Fruit fly (Drosophila melanogaster): ENCODE data around the gene CG10958.
A peak's percentile ranks its signal among the peaks of the same experiment; 100 is the strongest.

The CG10958 gene

DNA sequence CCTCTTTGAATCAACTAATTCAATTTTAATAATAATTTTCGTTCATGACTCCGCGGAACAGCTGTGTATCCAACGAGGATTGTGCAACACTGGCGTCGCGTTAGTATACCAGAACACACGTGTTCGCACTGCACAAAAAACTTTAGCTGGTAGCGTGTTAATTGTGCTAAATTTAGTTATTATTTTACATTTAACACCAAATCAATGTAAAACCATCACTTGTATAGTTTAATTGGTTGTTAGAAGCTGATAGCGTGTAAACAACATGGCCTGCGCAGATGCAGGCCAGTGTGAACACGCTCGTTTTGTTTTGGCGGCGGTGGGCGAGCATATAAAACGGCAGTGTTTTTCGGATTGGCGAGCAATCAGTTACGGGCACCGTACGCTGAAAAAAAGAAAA lies 25.2 kb downstream of the CG10958 start, which contains the start of the genes Traf6 and GIIIspla2 (continued):
- TF ChIP-seq usp (GFP tag; optimal IDR thresholded peaks at IDR 0.05) (no peak), sv (GFP tag; optimal IDR thresholded peaks at IDR 0.05) (peak; percentile 54), tai (GFP tag; optimal IDR thresholded peaks at IDR 0.05) (no peak), CrebA (GFP tag; optimal IDR thresholded peaks at IDR 0.05; ENCODE audit: borderline replicate concordance) (no peak), Sp1 (GFP tag; optimal IDR thresholded peaks at IDR 0.05) (peak; percentile 79), fru (GFP tag; optimal IDR thresholded peaks at IDR 0.05) (peak; percentile 80), Dif (GFP tag; optimal IDR thresholded peaks at IDR 0.05; ENCODE audit: partially characterized antibody) (no peak), Hr83 (GFP tag; optimal IDR thresholded peaks at IDR 0.05; ENCODE audit: poor library complexity, severe bottlenecking) (peak; percentile 27), dsf (GFP tag; optimal IDR thresholded peaks at IDR 0.05; ENCODE audit: borderline replicate concordance) (no peak), pan (optimal IDR thresholded peaks at IDR 0.05) (no peak), brk (GFP tag; optimal IDR thresholded peaks at IDR 0.05) (no peak), psq (GFP tag; optimal IDR thresholded peaks at IDR 0.05) (peak; percentile 59), N (GFP tag; optimal IDR thresholded peaks at IDR 0.05) (no peak)

DNA sequence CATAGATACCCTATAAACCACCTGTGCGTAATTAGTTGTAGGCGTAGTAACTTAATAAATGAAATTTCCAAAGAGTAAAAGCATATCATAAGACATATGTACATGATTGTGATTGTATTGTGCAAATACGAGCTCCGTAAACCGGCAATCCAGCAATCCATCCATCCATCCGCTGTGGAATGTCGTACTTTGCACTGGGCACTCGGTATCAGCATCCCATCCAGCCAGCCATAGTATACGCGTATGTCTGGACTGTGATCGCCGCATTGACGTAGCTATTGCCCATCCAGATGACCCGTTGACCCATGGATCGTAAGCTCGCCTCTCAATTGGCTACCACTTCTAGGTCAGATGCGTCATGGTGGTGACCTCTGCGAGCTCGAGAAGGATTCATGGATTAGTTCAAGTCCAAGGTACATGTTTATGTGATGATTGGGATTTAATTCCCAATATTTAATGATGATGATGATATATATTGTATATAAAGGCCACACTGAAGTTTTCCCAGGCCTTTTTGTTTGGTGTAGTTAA lies 26.9 kb downstream of the CG10958 start:
- TF ChIP-seq Vsx2 (GFP tag; optimal IDR thresholded peaks at IDR 0.05; ENCODE audit: partially characterized antibody), result no peak
- TF ChIP-seq Sp1 (GFP tag; optimal IDR thresholded peaks at IDR 0.05), result no peak
- no peak for TF ChIP-seq sage (GFP tag; optimal IDR thresholded peaks at IDR 0.05)

DNA sequence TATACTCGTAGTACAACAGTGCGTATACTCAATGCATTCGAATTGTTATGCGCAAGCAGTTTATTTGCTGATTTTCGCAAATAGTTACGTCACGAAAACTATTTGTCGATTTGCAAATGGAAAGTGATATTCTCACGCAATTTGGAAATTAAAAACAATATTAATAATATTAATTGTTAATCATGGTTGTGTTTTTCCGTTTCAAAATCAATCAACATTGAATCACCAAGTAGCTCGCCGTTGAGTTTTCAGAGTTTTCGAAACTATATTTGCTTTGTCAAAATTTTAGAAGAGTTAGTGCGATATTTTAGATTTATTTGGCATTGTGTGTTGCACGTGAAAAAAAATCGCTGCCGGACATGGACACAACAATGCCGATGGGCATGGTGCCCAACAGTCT lies 27.7 kb downstream of the CG10958 start, which contains the start of gene CG15337:
CG15337 (plus strand) TSS at position 301 of the 400 bp plus-strand sequence.
- TF ChIP-seq Mio (GFP tag; optimal IDR thresholded peaks at IDR 0.05) (no peak), h (GFP tag; optimal IDR thresholded peaks at IDR 0.05) (no peak), Dif (GFP tag; optimal IDR thresholded peaks at IDR 0.05; ENCODE audit: partially characterized antibody) (no peak)

DNA sequence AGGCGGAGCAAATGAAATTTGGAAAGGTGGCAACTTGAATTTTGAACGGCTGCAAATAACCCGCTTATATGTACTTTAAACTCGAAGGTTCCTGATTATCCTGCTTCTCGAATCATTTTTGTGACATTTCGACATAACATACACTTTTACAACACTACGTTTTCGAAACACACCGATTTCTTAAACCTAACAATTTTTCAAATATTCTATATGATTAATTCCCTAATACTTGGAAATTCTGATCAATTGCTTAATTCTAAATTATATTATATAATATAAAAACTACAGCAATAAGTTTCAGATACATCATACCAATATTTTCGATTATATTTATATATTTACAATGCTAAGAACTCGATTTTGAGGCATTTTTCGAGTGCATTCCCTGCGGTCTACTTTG lies 30.6 kb downstream of the CG10958 start, which contains the start of gene CG10761:
CG10761 (minus strand) TSS at position 101 of the 400 bp plus-strand sequence.
- TF ChIP-seq tai (GFP tag; optimal IDR thresholded peaks at IDR 0.05) (no peak), CG32264 (GFP tag; optimal IDR thresholded peaks at IDR 0.05) (no peak)

DNA sequence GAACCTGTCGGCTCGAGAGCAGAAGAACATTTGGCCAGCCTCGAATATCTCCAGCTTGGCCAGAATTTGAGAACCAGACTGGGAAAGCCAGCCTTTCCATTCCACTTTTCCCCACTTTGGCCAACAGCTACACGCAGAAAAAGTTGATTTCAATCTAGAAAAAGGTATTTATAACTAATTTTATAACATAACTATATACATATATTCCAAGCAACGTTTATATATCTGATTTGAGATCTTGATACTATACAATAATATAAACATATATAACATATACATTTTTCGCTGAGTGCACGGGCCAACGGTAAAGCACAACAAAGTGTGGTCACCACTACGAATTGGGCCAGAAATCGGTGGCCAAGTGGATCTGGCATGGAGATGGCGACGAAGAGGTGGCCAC lies 31.4 kb downstream of the CG10958 start:
- no peak for TF ChIP-seq rgr (GFP tag; optimal IDR thresholded peaks at IDR 0.05)
- TF ChIP-seq foxo (GFP tag; optimal IDR thresholded peaks at IDR 0.05), result no peak
- TF ChIP-seq CG9705 (GFP tag; optimal IDR thresholded peaks at IDR 0.05), result no peak
- TF ChIP-seq ey (GFP tag; optimal IDR thresholded peaks at IDR 0.05), result no peak
- no peak for TF ChIP-seq HLH106 (tag; optimal IDR thresholded peaks at IDR 0.05)
- no peak for TF ChIP-seq CG32264 (GFP tag; optimal IDR thresholded peaks at IDR 0.05)
- TF ChIP-seq sv (GFP tag; optimal IDR thresholded peaks at IDR 0.05), result no peak
- TF ChIP-seq Hr83 (GFP tag; optimal IDR thresholded peaks at IDR 0.05; ENCODE audit: poor library complexity, severe bottlenecking), result no peak
- TF ChIP-seq Dif (GFP tag; optimal IDR thresholded peaks at IDR 0.05; ENCODE audit: partially characterized antibody), result no peak
- TF ChIP-seq fru (GFP tag; optimal IDR thresholded peaks at IDR 0.05), result no peak
- no peak for TF ChIP-seq Jra (GFP tag; optimal IDR thresholded peaks at IDR 0.05)
- TF ChIP-seq Hr78 (GFP tag; optimal IDR thresholded peaks at IDR 0.05), result no peak
- TF ChIP-seq tai (GFP tag; optimal IDR thresholded peaks at IDR 0.05), result no peak
- no peak for TF ChIP-seq Abd-B (GFP tag; optimal IDR thresholded peaks at IDR 0.05)
- no peak for TF ChIP-seq N (GFP tag; optimal IDR thresholded peaks at IDR 0.05)
- no peak for TF ChIP-seq Rel (GFP tag; optimal IDR thresholded peaks at IDR 0.05)
- TF ChIP-seq Rel (tag; optimal IDR thresholded peaks at IDR 0.05), result no peak
- no peak for TF ChIP-seq Hnf4 (GFP tag; optimal IDR thresholded peaks at IDR 0.05)
- no peak for TF ChIP-seq OdsH (GFP tag; optimal IDR thresholded peaks at IDR 0.05)
- no peak for TF ChIP-seq woc (GFP tag; optimal IDR thresholded peaks at IDR 0.05)

DNA sequence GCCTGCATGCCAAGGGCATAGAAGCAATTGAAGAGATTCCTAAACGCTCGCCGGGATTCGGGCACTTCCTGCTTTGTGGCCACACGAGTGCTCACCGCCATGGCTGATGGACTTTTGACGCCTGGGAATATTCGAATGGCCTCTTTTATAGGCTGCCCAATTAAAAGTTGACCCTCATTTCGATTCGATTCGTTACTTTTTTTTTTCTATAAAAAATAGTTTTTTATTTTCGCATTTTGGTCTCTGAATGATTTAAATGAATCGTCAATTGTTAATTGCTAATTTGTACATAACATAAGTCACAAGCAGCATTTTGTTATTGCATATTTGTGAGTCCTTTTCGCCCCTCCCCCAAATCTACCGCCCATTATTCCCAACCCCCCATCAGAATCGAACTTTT lies 33.5 kb downstream of the CG10958 start, which contains the start of gene Or7a:
Or7a (minus strand) TSS at position 101 of the 400 bp plus-strand sequence.
- TF ChIP-seq lola (GFP tag; optimal IDR thresholded peaks at IDR 0.05) (no peak), brk (GFP tag; optimal IDR thresholded peaks at IDR 0.05) (no peak), Hr83 (GFP tag; optimal IDR thresholded peaks at IDR 0.05; ENCODE audit: poor library complexity, severe bottlenecking) (no peak), psq (GFP tag; optimal IDR thresholded peaks at IDR 0.05) (no peak), woc (GFP tag; optimal IDR thresholded peaks at IDR 0.05) (no peak), dsf (GFP tag; optimal IDR thresholded peaks at IDR 0.05; ENCODE audit: borderline replicate concordance) (no peak), Vsx2 (GFP tag; optimal IDR thresholded peaks at IDR 0.05; ENCODE audit: partially characterized antibody) (no peak), Mio (GFP tag; optimal IDR thresholded peaks at IDR 0.05) (no peak), usp (GFP tag; optimal IDR thresholded peaks at IDR 0.05) (no peak), GATAd (GFP tag; optimal IDR thresholded peaks at IDR 0.05) (no peak), Dif (GFP tag; optimal IDR thresholded peaks at IDR 0.05; ENCODE audit: partially characterized antibody) (no peak), Abd-B (GFP tag; optimal IDR thresholded peaks at IDR 0.05) (no peak), N (GFP tag; optimal IDR thresholded peaks at IDR 0.05) (no peak), Rel (GFP tag; optimal IDR thresholded peaks at IDR 0.05) (no peak), Rel (tag; optimal IDR thresholded peaks at IDR 0.05) (no peak), Myc (optimal IDR thresholded peaks at IDR 0.05) (no peak)

All from whole organism, wandering third instar larva.